Fruit fly (Drosophila melanogaster) whole organism, embryonic: Measurements from ENCODE around the gene Tm1.
A peak's percentile ranks its signal among the peaks of the same experiment; 100 is the strongest.

Experiments
- Abd-B ChIP-seq: fragments of 200-800 bp; sonication (Bioruptor generic); optimal IDR thresholded peaks from 2 replicates; lab custom pipeline; 2018; ENCODE audit warnings: missing biosample characterization, mild to moderate bottlenecking, missing genetic modification characterization, moderate library complexity
- Ada2b ChIP-seq: fragments of 200-800 bp; sonication (Bioruptor generic); IDR thresholded peaks from 2 replicates; pipeline ENCODE4 v1.3.6; 2022; ENCODE audit warnings: missing biosample characterization, missing genetic modification characterization
- Aef1 ChIP-seq: fragments of 200-800 bp; sonication (Bioruptor generic); IDR thresholded peaks from 3 replicates; pipeline ENCODE4 v1.3.6; 2022; ENCODE audit warnings: missing biosample characterization, missing genetic modification characterization
- Bteb2 ChIP-seq: fragments of 200-800 bp; sonication (Bioruptor generic); optimal IDR thresholded peaks from 2 replicates; lab custom pipeline; 2016; ENCODE audit warnings: missing biosample characterization, missing genetic modification characterization
- CG10565 ChIP-seq: fragments of 200-800 bp; sonication (Bioruptor generic); optimal IDR thresholded peaks from 3 replicates; lab custom pipeline; 2016; ENCODE audit warnings: missing biosample characterization, mild to moderate bottlenecking, missing genetic modification characterization
- CG11560 ChIP-seq: fragments of 200-800 bp; sonication (Bioruptor generic); IDR thresholded peaks from 3 replicates; pipeline ENCODE4 v1.3.6; 2022; ENCODE audit warnings: missing biosample characterization, missing genetic modification characterization
- CG11696 ChIP-seq: fragments of 200-800 bp; sonication (Bioruptor generic); IDR thresholded peaks from 2 replicates; pipeline ENCODE4 v1.3.6; 2022; ENCODE audit warnings: missing biosample characterization, missing genetic modification characterization
- CG12299 ChIP-seq: fragments of 200-800 bp; sonication (Bioruptor generic); optimal IDR thresholded peaks from 2 replicates; lab custom pipeline; 2018; ENCODE audit warnings: missing biosample characterization, mild to moderate bottlenecking, missing genetic modification characterization
- CG12942 ChIP-seq: fragments of 200-800 bp; sonication (Bioruptor generic); optimal IDR thresholded peaks from 3 replicates; lab custom pipeline; 2016; ENCODE audit warnings: missing biosample characterization, missing genetic modification characterization
- CG14441 ChIP-seq: fragments of 200-800 bp; sonication (Bioruptor generic); IDR thresholded peaks from 2 replicates; pipeline ENCODE4 v1.3.6; 2022; ENCODE audit warnings: missing biosample characterization, missing genetic modification characterization
- CG17385 ChIP-seq: fragments of 200-800 bp; sonication (Bioruptor generic); optimal IDR thresholded peaks from 3 replicates; lab custom pipeline; 2018; ENCODE audit warnings: missing biosample characterization, mild to moderate bottlenecking, missing genetic modification characterization
- CG17612 ChIP-seq: fragments of 200-800 bp; sonication (Bioruptor generic); IDR thresholded peaks from 2 replicates; pipeline ENCODE4 v1.3.6; 2022; ENCODE audit warnings: missing biosample characterization, missing genetic modification characterization
- CG17912 ChIP-seq: fragments of 200-800 bp; sonication (Bioruptor generic); optimal IDR thresholded peaks from 2 replicates; lab custom pipeline; 2018; ENCODE audit warnings: missing biosample characterization, mild to moderate bottlenecking, missing genetic modification characterization
- CG18262 ChIP-seq: fragments of 200-800 bp; optimal IDR thresholded peaks from 3 replicates; lab custom pipeline; 2019; ENCODE audit warnings: missing biosample characterization, mild to moderate bottlenecking, missing genetic modification characterization, moderate library complexity
- CG18476 ChIP-seq: fragments of 200-800 bp; sonication (Bioruptor generic); optimal IDR thresholded peaks from 2 replicates; lab custom pipeline; 2016; ENCODE audit warnings: missing biosample characterization, mild to moderate bottlenecking, missing genetic modification characterization
- CG18599 ChIP-seq: fragments of 200-800 bp; sonication (Bioruptor generic); optimal IDR thresholded peaks from 3 replicates; lab custom pipeline; 2017; ENCODE audit warnings: missing biosample characterization, missing genetic modification characterization, mild to moderate bottlenecking, moderate library complexity, missing genetic modification reagents
- CG18619 ChIP-seq: fragments of 200-800 bp; sonication (Bioruptor generic); optimal IDR thresholded peaks from 3 replicates; lab custom pipeline; 2017; ENCODE audit warnings: missing biosample characterization, mild to moderate bottlenecking, missing genetic modification characterization
- CG2875 ChIP-seq: fragments of 200-800 bp; sonication (Bioruptor generic); optimal IDR thresholded peaks from 2 replicates; lab custom pipeline; 2017; ENCODE audit warnings: missing biosample characterization, mild to moderate bottlenecking, missing genetic modification characterization, missing genetic modification reagents
- CG31365 ChIP-seq: fragments of 200-800 bp; sonication (Bioruptor generic); optimal IDR thresholded peaks from 2 replicates; lab custom pipeline; 2018; ENCODE audit warnings: missing biosample characterization, mild to moderate bottlenecking, missing genetic modification characterization
- CG32532 ChIP-seq: fragments of 200-800 bp; sonication (Bioruptor generic); IDR thresholded peaks from 2 replicates; pipeline ENCODE4 v1.3.6; 2022; ENCODE audit warnings: missing biosample characterization, missing genetic modification characterization
- CG34422 ChIP-seq: fragments of 200-800 bp; sonication (Bioruptor generic); IDR thresholded peaks from 3 replicates; pipeline ENCODE4 v1.3.6; 2022; ENCODE audit warnings: missing biosample characterization, missing genetic modification characterization
- CG4617 ChIP-seq: fragments of 200-800 bp; sonication (Bioruptor generic); optimal IDR thresholded peaks from 3 replicates; lab custom pipeline; 2016; ENCODE audit warnings: missing biosample characterization, missing genetic modification characterization, borderline replicate concordance
- CG7357 ChIP-seq: fragments of 200-800 bp; sonication (Bioruptor generic); IDR thresholded peaks from 3 replicates; pipeline ENCODE4 v1.3.6; 2022; ENCODE audit warnings: missing biosample characterization, missing genetic modification characterization
- CG7786 ChIP-seq: fragments of 200-800 bp; sonication (Bioruptor generic); optimal IDR thresholded peaks from 2 replicates; lab custom pipeline; 2016; ENCODE audit warnings: missing biosample characterization, missing genetic modification characterization
- CG7839 ChIP-seq: fragments of 200-800 bp; sonication (Bioruptor generic); optimal IDR thresholded peaks from 3 replicates; lab custom pipeline; 2018; ENCODE audit warnings: missing biosample characterization, mild to moderate bottlenecking, missing genetic modification characterization, moderate library complexity
- CG7928 ChIP-seq: fragments of 200-800 bp; sonication (Bioruptor generic); optimal IDR thresholded peaks from 2 replicates; lab custom pipeline; 2017; ENCODE audit warnings: missing biosample characterization, mild to moderate bottlenecking, missing genetic modification characterization
- CG8290 ChIP-seq, 3 experiments: fragments of 200-800 bp; sonication (Bioruptor generic); optimal IDR thresholded peaks; 2 replicates each; lab custom pipeline; 2016 to 2019; ENCODE audit warnings: missing biosample characterization in 3 of 3, missing genetic modification characterization in 3 of 3, mild to moderate bottlenecking in 2 of 3, moderate library complexity in 1 of 3
- Drgx ChIP-seq: fragments of 200-800 bp; sonication (Bioruptor generic); IDR thresholded peaks from 2 replicates; pipeline ENCODE4 v1.3.6; 2022; ENCODE audit warnings: missing biosample characterization, missing genetic modification characterization
- GATAe ChIP-seq: fragments of 200-800 bp; sonication (Bioruptor generic); conservative IDR thresholded peaks from 2 replicates; pipeline ENCODE4 v1.3.6; 2022; ENCODE audit warnings: missing biosample characterization, missing genetic modification characterization
- MESR4 ChIP-seq: fragments of 200-800 bp; sonication (Bioruptor generic); optimal IDR thresholded peaks from 2 replicates; lab custom pipeline; 2018; ENCODE audit warnings: missing biosample characterization, mild to moderate bottlenecking, missing genetic modification characterization, moderate library complexity
- NC2β ChIP-seq: fragments of 200-800 bp; sonication (Bioruptor generic); optimal IDR thresholded peaks from 2 replicates; lab custom pipeline; 2016; ENCODE audit warnings: missing biosample characterization, missing genetic modification characterization
- Side ChIP-seq: fragments of 200-800 bp; sonication (Bioruptor generic); optimal IDR thresholded peaks from 2 replicates; lab custom pipeline; 2016; ENCODE audit warnings: missing biosample characterization, missing genetic modification characterization
- cas ChIP-seq: fragments of 200-800 bp; sonication (Bioruptor generic); IDR thresholded peaks from 2 replicates; pipeline ENCODE4 v1.3.6; 2022; ENCODE audit warnings: missing biosample characterization, missing genetic modification characterization
- dan ChIP-seq: fragments of 200-800 bp; sonication (Bioruptor generic); IDR thresholded peaks from 2 replicates; pipeline ENCODE4 v1.3.6; 2022; ENCODE audit warnings: missing biosample characterization, missing genetic modification characterization
- esg ChIP-seq: fragments of 200-800 bp; sonication (Bioruptor generic); conservative IDR thresholded peaks from 2 replicates; pipeline ENCODE4 v1.3.6; 2022; ENCODE audit warnings: missing biosample characterization, missing genetic modification characterization
- grn ChIP-seq: fragments of 200-800 bp; sonication (Bioruptor generic); optimal IDR thresholded peaks from 3 replicates; lab custom pipeline; 2017; ENCODE audit warnings: missing biosample characterization, missing genetic modification characterization
- hkb ChIP-seq, 2 experiments: fragments of 200-800 bp in 1 of 2; fragments of >200 bp in 1 of 2; sonication (Bioruptor generic) in 1 of 2; IDR thresholded peaks in 1 of 2; optimal IDR thresholded peaks in 1 of 2; 2 replicates each; pipeline versions ENCODE4 v1.3.6 to Lab custom; 2017 to 2022; ENCODE audit warnings: missing biosample characterization in 1 of 2, missing genetic modification characterization in 1 of 2
- jing ChIP-seq: fragments of 200-800 bp; sonication (Bioruptor generic); optimal IDR thresholded peaks from 2 replicates; lab custom pipeline; 2018; ENCODE audit warnings: missing biosample characterization, mild to moderate bottlenecking, missing genetic modification characterization
- mld ChIP-seq: fragments of 200-800 bp; sonication (Bioruptor generic); IDR thresholded peaks from 3 replicates; pipeline ENCODE4 v1.3.6; 2022; ENCODE audit warnings: missing biosample characterization, missing genetic modification characterization; ENCODE audit not compliant: partially characterized antibody
- odd ChIP-seq: fragments of 200-800 bp; sonication (Bioruptor generic); optimal IDR thresholded peaks from 2 replicates; lab custom pipeline; 2017; ENCODE audit warnings: missing biosample characterization, mild to moderate bottlenecking, missing genetic modification characterization
- p53 ChIP-seq: fragments of 200-800 bp; sonication (Bioruptor generic); optimal IDR thresholded peaks from 2 replicates; lab custom pipeline; 2016; ENCODE audit warnings: missing biosample characterization, missing genetic modification characterization
- pan ChIP-seq, 4 experiments: fragments of >200 bp in 3 of 4; fragments of 200-800 bp in 1 of 4; sonication (Bioruptor generic) in 1 of 4; optimal IDR thresholded peaks in 3 of 4; IDR thresholded peaks in 1 of 4; 2 replicates each; pipeline versions ENCODE4 v1.3.6 to Lab custom; 2017 to 2022; ENCODE audit warnings: missing biosample characterization in 2 of 4, missing genetic modification characterization in 2 of 4, mixed read lengths in 1 of 4
- phol ChIP-seq: fragments of 200-800 bp; sonication (Bioruptor generic); optimal IDR thresholded peaks from 3 replicates; lab custom pipeline; 2018; ENCODE audit warnings: missing biosample characterization, mild to moderate bottlenecking, missing genetic modification characterization, moderate library complexity
- prd ChIP-seq, 3 experiments: fragments of >200 bp in 2 of 3; fragments of 200-800 bp in 1 of 3; sonication (Bioruptor generic) in 1 of 3; optimal IDR thresholded peaks in 2 of 3; IDR thresholded peaks in 1 of 3; 2 replicates in 2 of 3; 3 replicates in 1 of 3; pipeline versions ENCODE4 v1.3.6 to Lab custom; 2017 to 2022; ENCODE audit warnings: missing biosample characterization in 1 of 3, missing genetic modification characterization in 1 of 3
- pros ChIP-seq: fragments of 200-800 bp; sonication (Bioruptor generic); optimal IDR thresholded peaks from 3 replicates; lab custom pipeline; 2019; ENCODE audit warnings: missing biosample characterization, mild to moderate bottlenecking, missing genetic modification characterization, moderate library complexity
- pzg ChIP-seq: fragments of 200-800 bp; sonication (Bioruptor generic); optimal IDR thresholded peaks from 3 replicates; lab custom pipeline; 2018; ENCODE audit warnings: missing biosample characterization, mild to moderate bottlenecking, missing genetic modification characterization, moderate library complexity
- scrt ChIP-seq: fragments of 200-800 bp; sonication (Bioruptor generic); optimal IDR thresholded peaks from 2 replicates; lab custom pipeline; 2018; ENCODE audit warnings: missing biosample characterization, mild to moderate bottlenecking, missing genetic modification characterization, moderate library complexity
- stc ChIP-seq: fragments of 200-800 bp; sonication (Bioruptor generic); IDR thresholded peaks from 2 replicates; pipeline ENCODE4 v1.3.6; 2022; ENCODE audit warnings: missing biosample characterization, missing genetic modification characterization

Tm1 gene

DNA sequence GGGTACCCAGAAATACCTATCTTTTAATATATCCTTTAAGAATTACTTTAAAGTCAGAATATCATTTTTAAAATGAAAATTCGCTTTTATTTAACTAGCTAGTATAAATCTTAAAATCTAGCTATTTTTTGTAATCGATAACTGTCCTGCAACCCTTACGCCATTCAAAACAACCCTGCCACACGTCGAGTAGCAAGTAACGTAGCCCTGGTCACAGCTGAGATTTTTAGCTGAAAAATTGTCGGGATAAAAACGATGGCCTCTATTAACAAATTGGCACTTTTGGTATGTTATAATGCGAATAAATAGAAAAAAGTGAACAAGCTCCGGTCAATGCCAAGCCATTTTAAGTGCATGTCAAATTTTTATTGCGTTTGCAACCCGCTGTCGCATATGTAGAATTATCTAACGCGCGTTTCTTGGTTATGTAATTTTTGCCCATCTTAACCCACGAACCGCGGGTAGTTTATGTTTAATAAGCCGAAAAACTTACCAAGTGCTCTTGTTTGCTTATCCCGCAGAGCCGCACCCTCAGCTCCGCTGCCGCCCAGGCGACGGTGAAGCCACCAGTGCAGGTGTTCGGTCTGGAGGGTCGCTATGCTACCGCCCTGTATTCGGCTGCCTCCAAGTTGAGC, 12.5 kb upstream of the Tm1 start, which contains the start of gene ATPsynO (continued):
- no peak for TF ChIP-seq CG12942 (GFP tag; lab: Kevin White, UChicago)
- no peak for TF ChIP-seq Abd-B
- TF ChIP-seq CG18599 (GFP tag; lab: Kevin White, UChicago), result no peak
- no peak for TF ChIP-seq Drgx (GFP tag; lab: Robert Waterston, UW)
- TF ChIP-seq esg (GFP tag; lab: Robert Waterston, UW), result no peak
- no peak for TF ChIP-seq CG12299 (tag; lab: Kevin White, UChicago)
- TF ChIP-seq pzg, result peak; percentile 87
- TF ChIP-seq CG11560 (tag; lab: Robert Waterston, UW), result no peak
- TF ChIP-seq CG34422 (GFP tag; lab: Robert Waterston, UW), result peak; percentile 46; the same call in 1 of the 3 replicates
- TF ChIP-seq CG17385 (GFP tag; lab: Kevin White, UChicago), result no peak
- no peak for TF ChIP-seq Ada2b
- no peak for TF ChIP-seq GATAe (GFP tag; lab: Robert Waterston, UW)
- no peak for TF ChIP-seq CG17612 (GFP tag; lab: Robert Waterston, UW)
- peak; percentile 69 for TF ChIP-seq CG4617
- peak; percentile 32 for TF ChIP-seq CG18262 (tag; lab: Kevin White, UChicago)
- 0 out of 2 replicates have a peak, but pooled peaks have one; percentile 7 for TF ChIP-seq CG32532 (GFP tag; lab: Robert Waterston, UW)
- no peak for TF ChIP-seq CG11696 (GFP tag; lab: Robert Waterston, UW)
- no peak for TF ChIP-seq CG2875 (GFP tag; lab: Kevin White, UChicago)
- TF ChIP-seq pan (optimal IDR thresholded peaks at IDR 0.05; lab: Kevin White, UChicago), result no peak
- no peak for TF ChIP-seq pan (GFP tag; optimal IDR thresholded peaks at IDR 0.05 in 1 of 2, IDR thresholded peaks at IDR 0.05 in 1 of 2)
- no peak for TF ChIP-seq CG14441 (GFP tag; lab: Robert Waterston, UW)
- TF ChIP-seq MESR4, result peak; percentile 93
- no peak for TF ChIP-seq NC2β (GFP tag; lab: Kevin White, UChicago)
- TF ChIP-seq Side (GFP tag; lab: Kevin White, UChicago), result no peak
- TF ChIP-seq Aef1 (GFP tag; lab: Robert Waterston, UW), result no peak
- TF ChIP-seq CG18476 (GFP tag; lab: Kevin White, UChicago), result no peak
- TF ChIP-seq CG10565, result no peak
- TF ChIP-seq scrt, result no peak
- no peak for TF ChIP-seq CG31365
- TF ChIP-seq grn (GFP tag; lab: Kevin White, UChicago), result no peak
- no peak for TF ChIP-seq CG7839 (tag; lab: Kevin White, UChicago)
- TF ChIP-seq odd (GFP tag; lab: Kevin White, UChicago), result no peak
- TF ChIP-seq cas, result no peak
- TF ChIP-seq mld (GFP tag; lab: Robert Waterston, UW), result no peak
- no peak for TF ChIP-seq CG7357 (GFP tag; lab: Robert Waterston, UW)
- TF ChIP-seq CG18619, result no peak
- TF ChIP-seq CG7928 (GFP tag; lab: Kevin White, UChicago), result peak; percentile 99
- TF ChIP-seq prd (optimal IDR thresholded peaks at IDR 0.05; lab: Kevin White, UChicago), result no peak
- no peak for TF ChIP-seq prd (GFP tag; IDR thresholded peaks at IDR 0.05; lab: Robert Waterston, UW)
- no peak for TF ChIP-seq CG8290 (GFP tag; optimal IDR thresholded peaks at IDR 0.05; lab: Kevin White, UChicago)
- TF ChIP-seq CG8290 (tag; optimal IDR thresholded peaks at IDR 0.05; lab: Kevin White, UChicago), result no peak
- no peak for TF ChIP-seq dan (GFP tag; lab: Robert Waterston, UW)
- TF ChIP-seq p53, result no peak
- TF ChIP-seq hkb (optimal IDR thresholded peaks at IDR 0.05; lab: Kevin White, UChicago), result no peak
- TF ChIP-seq hkb (GFP tag; IDR thresholded peaks at IDR 0.05; lab: Robert Waterston, UW), result no peak
- no peak for TF ChIP-seq stc (GFP tag; lab: Robert Waterston, UW)
- TF ChIP-seq jing (GFP tag; lab: Kevin White, UChicago), result no peak
- no peak for TF ChIP-seq CG7786 (GFP tag; lab: Kevin White, UChicago)
- TF ChIP-seq CG17912 (GFP tag; lab: Kevin White, UChicago), result peak; percentile 72
- TF ChIP-seq phol (tag; lab: Kevin White, UChicago), result peak; percentile 79
- TF ChIP-seq pros (GFP tag; lab: Kevin White, UChicago), result no peak
- TF ChIP-seq Bteb2 (GFP tag; lab: Kevin White, UChicago), result no peak
